Worm (Caenorhabditis elegans) whole organism, L3 larva: ENCODE measurements around the gene fbxl-4.

Experiments used
- R02D3.7 ChIP-seq: fragments of 150-350 bp; optimal IDR thresholded peaks from 2 replicates; lab custom pipeline; 2014; ENCODE audit warnings: missing biosample characterization, missing genetic modification characterization
- fkh-10 ChIP-seq: sonication (generic microtip); optimal IDR thresholded peaks from 2 replicates; lab custom pipeline; 2017; ENCODE audit warnings: missing biosample characterization, missing genetic modification reagents, missing genetic modification characterization
- lin-39 ChIP-seq: fragments of 150-350 bp; optimal IDR thresholded peaks from 2 replicates; lab custom pipeline; 2018; ENCODE audit warnings: missing biosample characterization, missing genetic modification reagents, missing genetic modification characterization
- nhr-237 ChIP-seq: fragments of 150-350 bp; optimal IDR thresholded peaks from 2 replicates; lab custom pipeline; 2014; ENCODE audit warnings: missing biosample characterization, missing genetic modification characterization
- nhr-67 ChIP-seq: fragments of 150-350 bp; optimal IDR thresholded peaks from 2 replicates; lab custom pipeline; 2014; ENCODE audit warnings: missing biosample characterization, missing genetic modification characterization
- pqm-1 ChIP-seq: fragments of 150-350 bp; optimal IDR thresholded peaks from 2 replicates; lab custom pipeline; 2017; ENCODE audit warnings: missing biosample characterization, missing genetic modification characterization, inconsistent platforms
- unc-62 ChIP-seq: fragments of 150-350 bp; sonication (generic microtip); optimal IDR thresholded peaks from 4 replicates; lab custom pipeline; 2014; ENCODE audit warnings: missing biosample characterization, missing genetic modification reagents, missing genetic modification characterization
- ztf-4 ChIP-seq: fragments of 150-350 bp; optimal IDR thresholded peaks from 2 replicates; lab custom pipeline; 2014; ENCODE audit warnings: missing biosample characterization, missing genetic modification characterization

ce11 chrX:6617622-6618021, 29.0 kb downstream of the fbxl-4 start:
- TF ChIP-seq ztf-4: no peak
- no peak for TF ChIP-seq nhr-67 (tag; lab: Kevin White, UChicago)
- no peak for TF ChIP-seq R02D3.7 (tag; lab: Kevin White, UChicago)
- TF ChIP-seq unc-62 (GFP tag; lab: Kevin White, UChicago): no peak
- TF ChIP-seq lin-39: no peak
- TF ChIP-seq pqm-1 (tag; lab: Kevin White, UChicago): no peak
- no peak for TF ChIP-seq fkh-10 (GFP tag; lab: Kevin White, UChicago)
- no peak for TF ChIP-seq nhr-237 (tag; lab: Kevin White, UChicago)
